Worm (Caenorhabditis elegans): ENCODE data around the gene F39F10.5.
"Not testable (repeated sequence)": the region's sequence is repeated elsewhere in the genome, so short reads cannot be mapped to it uniquely, and the experiment has no call there.

DNA sequence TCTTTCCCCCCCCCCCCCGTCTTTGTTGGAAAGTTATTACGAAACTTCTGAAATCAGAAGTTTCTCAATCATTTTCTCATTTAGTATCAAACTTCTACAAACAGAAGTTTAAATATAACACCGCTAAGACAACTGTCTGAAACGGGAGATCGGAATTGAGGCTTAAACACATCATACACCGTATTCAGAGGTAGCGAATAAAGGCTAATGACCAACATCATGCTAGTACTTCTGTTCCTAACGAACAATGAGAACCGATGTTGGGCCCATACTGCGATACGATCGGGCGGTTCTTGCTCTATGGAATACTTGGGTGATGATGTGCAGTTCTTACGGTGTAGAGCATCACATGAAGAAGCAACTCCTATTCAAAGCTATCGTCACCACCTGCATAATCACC is 30.1 kb downstream of the F39F10.5 start, which contains the start of gene Y13C8A.1:
- not testable (repeated sequence) for TF ChIP-seq tbx-2 (tag; optimal IDR thresholded peaks at IDR 0.05); ceh-18 (tag; optimal IDR thresholded peaks at IDR 0.05); ceh-24 (tag; optimal IDR thresholded peaks at IDR 0.05); F13H6.1 (tag; optimal IDR thresholded peaks at IDR 0.05); ama-1 (optimal IDR thresholded peaks at IDR 0.05); ceh-48 (tag; optimal IDR thresholded peaks at IDR 0.05); nfya-1 (tag; optimal IDR thresholded peaks at IDR 0.05); K02D7.2 (tag; optimal IDR thresholded peaks at IDR 0.05)

Measured in whole organism, late embryonic.